Fruit fly (Drosophila melanogaster) whole organism, embryonic: Measurements from ENCODE around the gene CG14657.

Source experiments
- Aef1 ChIP-seq: fragments of 200-800 bp; sonication (Bioruptor generic); IDR thresholded peaks from 3 replicates; pipeline ENCODE4 v1.3.6; 2022; ENCODE audit warnings: missing biosample characterization, missing genetic modification characterization
- Atf6 ChIP-seq: fragments of 200-800 bp; sonication (Bioruptor generic); IDR thresholded peaks from 2 replicates; pipeline ENCODE4 v1.3.6; 2022; ENCODE audit warnings: missing biosample characterization, missing genetic modification characterization
- B-H1 ChIP-seq: fragments of 200-800 bp; sonication (Bioruptor generic); IDR thresholded peaks from 3 replicates; pipeline ENCODE4 v1.3.6; 2022; ENCODE audit warnings: missing biosample characterization, missing genetic modification characterization
- CG10147 ChIP-seq: fragments of 200-800 bp; sonication (Bioruptor generic); optimal IDR thresholded peaks from 2 replicates; lab custom pipeline; 2019; ENCODE audit warnings: missing biosample characterization, mild to moderate bottlenecking, missing genetic modification characterization, moderate library complexity
- CG10209 ChIP-seq: fragments of 200-800 bp; sonication (Bioruptor generic); optimal IDR thresholded peaks from 3 replicates; lab custom pipeline; 2017; ENCODE audit warnings: missing biosample characterization, mild to moderate bottlenecking, missing genetic modification characterization, missing genetic modification reagents
- CG10267 ChIP-seq: fragments of 200-800 bp; sonication (Bioruptor generic); optimal IDR thresholded peaks from 2 replicates; lab custom pipeline; 2018; ENCODE audit warnings: missing biosample characterization, mild to moderate bottlenecking, missing genetic modification characterization, moderate library complexity
- CG10321 ChIP-seq: fragments of 200-800 bp; sonication (Bioruptor generic); IDR thresholded peaks from 2 replicates; pipeline ENCODE4 v1.3.6; 2022; ENCODE audit warnings: missing biosample characterization, missing genetic modification characterization
- CG10565 ChIP-seq: fragments of 200-800 bp; sonication (Bioruptor generic); optimal IDR thresholded peaks from 3 replicates; lab custom pipeline; 2016; ENCODE audit warnings: missing biosample characterization, mild to moderate bottlenecking, missing genetic modification characterization
- CG10979 ChIP-seq: fragments of 200-800 bp; sonication (Bioruptor generic); optimal IDR thresholded peaks from 2 replicates; lab custom pipeline; 2018; ENCODE audit warnings: missing biosample characterization, mild to moderate bottlenecking, missing genetic modification characterization, moderate library complexity
- CG11093 ChIP-seq: fragments of 200-800 bp; sonication (Bioruptor generic); IDR thresholded peaks from 3 replicates; pipeline ENCODE4 v1.3.6; 2022; ENCODE audit warnings: missing biosample characterization, missing genetic modification characterization
- CG11456 ChIP-seq: fragments of 200-800 bp; sonication (Bioruptor generic); IDR thresholded peaks from 3 replicates; pipeline ENCODE4 v1.3.6; 2022; ENCODE audit warnings: missing biosample characterization, missing genetic modification characterization
- CG1647 ChIP-seq: fragments of 200-800 bp; sonication (Bioruptor generic); optimal IDR thresholded peaks from 3 replicates; lab custom pipeline; 2016; ENCODE audit warnings: missing biosample characterization, missing genetic modification characterization
- CG1832 ChIP-seq: fragments of 200-800 bp; sonication (Bioruptor generic); optimal IDR thresholded peaks from 2 replicates; lab custom pipeline; 2017; ENCODE audit warnings: missing biosample characterization, mild to moderate bottlenecking, missing genetic modification characterization, inconsistent platforms
- CG2199 ChIP-seq: fragments of 200-800 bp; sonication (Bioruptor generic); IDR thresholded peaks from 3 replicates; pipeline ENCODE4 v1.3.6; 2022; ENCODE audit warnings: missing biosample characterization, missing genetic modification characterization
- CG4360 ChIP-seq: fragments of 200-800 bp; sonication (Bioruptor generic); IDR thresholded peaks from 2 replicates; pipeline ENCODE4 v1.3.6; 2022; ENCODE audit warnings: missing biosample characterization, missing genetic modification characterization
- CG6765 ChIP-seq: fragments of 200-800 bp; sonication (Bioruptor generic); optimal IDR thresholded peaks from 3 replicates; lab custom pipeline; 2017; ENCODE audit warnings: missing biosample characterization, mild to moderate bottlenecking, missing genetic modification characterization
- CG6791 ChIP-seq: fragments of 200-800 bp; sonication (Bioruptor generic); IDR thresholded peaks from 3 replicates; pipeline ENCODE4 v1.3.6; 2022; ENCODE audit warnings: missing biosample characterization, missing genetic modification characterization; ENCODE audit not compliant: partially characterized antibody
- CG7357 ChIP-seq: fragments of 200-800 bp; sonication (Bioruptor generic); IDR thresholded peaks from 3 replicates; pipeline ENCODE4 v1.3.6; 2022; ENCODE audit warnings: missing biosample characterization, missing genetic modification characterization
- CG7963 ChIP-seq: fragments of 200-800 bp; sonication (Bioruptor generic); IDR thresholded peaks from 3 replicates; pipeline ENCODE4 v1.3.6; 2022; ENCODE audit warnings: missing biosample characterization, missing genetic modification characterization; ENCODE audit not compliant: partially characterized antibody
- CG8924 ChIP-seq: fragments of 200-800 bp; optimal IDR thresholded peaks from 3 replicates; lab custom pipeline; 2019; ENCODE audit warnings: missing biosample characterization, mild to moderate bottlenecking, missing genetic modification characterization, moderate library complexity
- Deaf1 ChIP-seq: fragments of 200-800 bp; optimal IDR thresholded peaks from 3 replicates; lab custom pipeline; 2019; ENCODE audit warnings: missing biosample characterization, mild to moderate bottlenecking, missing genetic modification characterization, moderate library complexity
- Dp ChIP-seq: fragments of 200-800 bp; sonication (Bioruptor generic); optimal IDR thresholded peaks from 2 replicates; lab custom pipeline; 2018; ENCODE audit warnings: missing biosample characterization, mild to moderate bottlenecking, missing genetic modification characterization, moderate library complexity
- E2f1 ChIP-seq: fragments of 200-800 bp; sonication (Bioruptor generic); IDR thresholded peaks from 2 replicates; pipeline ENCODE4 v1.3.6; 2022; ENCODE audit warnings: missing biosample characterization, missing genetic modification characterization
- Eip74EF ChIP-seq, 2 experiments: fragments of 200-800 bp in 1 of 2; fragments of >200 bp in 1 of 2; sonication (Bioruptor generic) in 1 of 2; optimal IDR thresholded peaks; 2 replicates each; lab custom pipeline; 2017 to 2019; ENCODE audit warnings: missing biosample characterization in 2 of 2, missing genetic modification characterization in 2 of 2, mild to moderate bottlenecking in 1 of 2, moderate library complexity in 1 of 2
- Elba2 ChIP-seq: fragments of 200-800 bp; sonication (Bioruptor generic); optimal IDR thresholded peaks from 3 replicates; lab custom pipeline; 2016; ENCODE audit warnings: missing biosample characterization, missing genetic modification characterization
- Fer1 ChIP-seq: fragments of 200-800 bp; sonication (Bioruptor generic); optimal IDR thresholded peaks from 2 replicates; lab custom pipeline; 2017; ENCODE audit warnings: missing biosample characterization, mild to moderate bottlenecking, missing genetic modification characterization
- Jarid2 ChIP-seq: fragments of 200-800 bp; sonication (Bioruptor generic); optimal IDR thresholded peaks from 3 replicates; lab custom pipeline; 2017; ENCODE audit warnings: mild to moderate bottlenecking, missing biosample characterization, missing genetic modification reagents, missing genetic modification characterization
- Nf-YB ChIP-seq: fragments of 200-800 bp; sonication (Bioruptor generic); optimal IDR thresholded peaks from 3 replicates; lab custom pipeline; 2019; ENCODE audit warnings: missing biosample characterization, mild to moderate bottlenecking, missing genetic modification characterization, moderate library complexity
- Nf-YC ChIP-seq: fragments of 200-800 bp; optimal IDR thresholded peaks from 3 replicates; lab custom pipeline; 2019; ENCODE audit warnings: missing biosample characterization, mild to moderate bottlenecking, missing genetic modification characterization, moderate library complexity
- Poxn ChIP-seq: fragments of 200-800 bp; sonication (Bioruptor generic); IDR thresholded peaks from 2 replicates; pipeline ENCODE4 v1.3.6; 2022; ENCODE audit warnings: missing biosample characterization, missing genetic modification characterization
- Ravus ChIP-seq: fragments of 200-800 bp; sonication (Bioruptor generic); IDR thresholded peaks from 2 replicates; pipeline ENCODE4 v1.3.6; 2022; ENCODE audit warnings: missing biosample characterization, missing genetic modification characterization
- Sry-β ChIP-seq: fragments of 200-800 bp; sonication (Bioruptor generic); optimal IDR thresholded peaks from 2 replicates; lab custom pipeline; 2018; ENCODE audit warnings: missing biosample characterization, mild to moderate bottlenecking, missing genetic modification characterization, moderate library complexity
- bbx ChIP-seq: fragments of 200-800 bp; sonication (Bioruptor generic); IDR thresholded peaks from 2 replicates; pipeline ENCODE4 v1.3.6; 2022; ENCODE audit warnings: missing biosample characterization, missing genetic modification characterization; ENCODE audit not compliant: partially characterized antibody
- btn ChIP-seq: fragments of 200-800 bp; sonication (Bioruptor generic); optimal IDR thresholded peaks from 2 replicates; lab custom pipeline; 2016; ENCODE audit warnings: missing biosample characterization, missing genetic modification characterization
- chif ChIP-seq, 2 experiments: fragments of 200-800 bp; sonication (Bioruptor generic); optimal IDR thresholded peaks; 3 replicates each; lab custom pipeline; 2016; ENCODE audit warnings: missing biosample characterization in 2 of 2, missing genetic modification characterization in 2 of 2
- chn ChIP-seq: fragments of 200-800 bp; sonication (Bioruptor generic); optimal IDR thresholded peaks from 2 replicates; lab custom pipeline; 2016; ENCODE audit warnings: missing biosample characterization, missing genetic modification characterization
- crol ChIP-seq: fragments of 200-800 bp; sonication (Bioruptor generic); IDR thresholded peaks from 2 replicates; pipeline ENCODE4 v1.3.6; 2022; ENCODE audit warnings: missing biosample characterization, missing genetic modification characterization
- esg ChIP-seq: fragments of 200-800 bp; sonication (Bioruptor generic); conservative IDR thresholded peaks from 2 replicates; pipeline ENCODE4 v1.3.6; 2022; ENCODE audit warnings: missing biosample characterization, missing genetic modification characterization
- fd102C ChIP-seq: fragments of 200-800 bp; sonication (Bioruptor generic); optimal IDR thresholded peaks from 2 replicates; lab custom pipeline; 2018; ENCODE audit warnings: missing biosample characterization, mild to moderate bottlenecking, missing genetic modification characterization, moderate library complexity
- fd96Cb ChIP-seq: fragments of 200-800 bp; sonication (Bioruptor generic); optimal IDR thresholded peaks from 2 replicates; lab custom pipeline; 2018; ENCODE audit warnings: missing biosample characterization, mild to moderate bottlenecking, missing genetic modification characterization, moderate library complexity
- gfzf ChIP-seq: fragments of 200-800 bp; sonication (Bioruptor generic); optimal IDR thresholded peaks from 2 replicates; lab custom pipeline; 2016; ENCODE audit warnings: missing biosample characterization, mild to moderate bottlenecking, missing genetic modification characterization, moderate library complexity
- grn ChIP-seq: fragments of 200-800 bp; sonication (Bioruptor generic); optimal IDR thresholded peaks from 3 replicates; lab custom pipeline; 2017; ENCODE audit warnings: missing biosample characterization, missing genetic modification characterization
- jigr1 ChIP-seq: fragments of 200-800 bp; sonication (Bioruptor generic); IDR thresholded peaks from 3 replicates; pipeline ENCODE4 v1.3.6; 2022; ENCODE audit warnings: missing biosample characterization, missing genetic modification characterization
- mam ChIP-seq: fragments of 200-800 bp; sonication (Bioruptor generic); optimal IDR thresholded peaks from 3 replicates; lab custom pipeline; 2016; ENCODE audit warnings: missing biosample characterization, missing genetic modification characterization
- mirr ChIP-seq: fragments of 200-800 bp; sonication (Bioruptor generic); optimal IDR thresholded peaks from 3 replicates; lab custom pipeline; 2018; ENCODE audit warnings: missing biosample characterization, mild to moderate bottlenecking, missing genetic modification characterization
- shn ChIP-seq: fragments of 200-800 bp; sonication (Bioruptor generic); optimal IDR thresholded peaks from 3 replicates; lab custom pipeline; 2016; ENCODE audit warnings: missing biosample characterization, missing genetic modification characterization
- stwl ChIP-seq: fragments of 200-800 bp; sonication (Bioruptor generic); optimal IDR thresholded peaks from 3 replicates; lab custom pipeline; 2018; ENCODE audit warnings: missing biosample characterization, mild to moderate bottlenecking, missing genetic modification characterization, moderate library complexity
- trem ChIP-seq: fragments of 200-800 bp; optimal IDR thresholded peaks from 3 replicates; lab custom pipeline; 2019; ENCODE audit warnings: missing biosample characterization, mild to moderate bottlenecking, missing genetic modification characterization, moderate library complexity
- wdn ChIP-seq: fragments of 200-800 bp; sonication (Bioruptor generic); IDR thresholded peaks from 2 replicates; pipeline ENCODE4 v1.3.6; 2022; ENCODE audit warnings: missing biosample characterization, missing genetic modification characterization
- zf30C ChIP-seq: fragments of 200-800 bp; sonication (Bioruptor generic); optimal IDR thresholded peaks from 3 replicates; lab custom pipeline; 2018; ENCODE audit warnings: missing biosample characterization, mild to moderate bottlenecking, missing genetic modification characterization
- zfh1 ChIP-seq: fragments of 200-800 bp; sonication (Bioruptor generic); IDR thresholded peaks from 3 replicates; pipeline ENCODE4 v1.3.6; 2022; ENCODE audit warnings: missing biosample characterization, missing genetic modification characterization

The CG14657 gene

dm6 chr3R:4833636-4834035 lies 12.4 kb upstream of the CG14657 start:
- no peak for TF ChIP-seq gfzf (GFP tag; lab: Kevin White, UChicago)
- peak; percentile 74 for TF ChIP-seq CG10321 (GFP tag; lab: Robert Waterston, UW)
- TF ChIP-seq Jarid2 (GFP tag; lab: Kevin White, UChicago): peak; percentile 33
- TF ChIP-seq zfh1 (GFP tag; lab: Robert Waterston, UW): no peak
- no peak for TF ChIP-seq CG10147 (GFP tag; lab: Kevin White, UChicago)
- no peak for TF ChIP-seq CG11093 (GFP tag; lab: Robert Waterston, UW)
- peak; percentile 82 for TF ChIP-seq CG1832 (GFP tag; lab: Kevin White, UChicago)
- TF ChIP-seq grn (GFP tag; lab: Kevin White, UChicago): no peak
- TF ChIP-seq CG10565 (GFP tag; lab: Kevin White, UChicago): no peak
- peak; percentile 61 for TF ChIP-seq crol (GFP tag; lab: Robert Waterston, UW)
- TF ChIP-seq Nf-YB (GFP tag; lab: Kevin White, UChicago): peak; percentile 81
- TF ChIP-seq CG4360 (GFP tag; lab: Robert Waterston, UW): no peak
- TF ChIP-seq Atf6 (GFP tag; lab: Robert Waterston, UW): no peak
- no peak for TF ChIP-seq CG8924 (tag; lab: Kevin White, UChicago)
- no peak for TF ChIP-seq Ravus (GFP tag; lab: Robert Waterston, UW)
- TF ChIP-seq fd96Cb (tag; lab: Kevin White, UChicago): no peak
- TF ChIP-seq bbx (GFP tag; lab: Robert Waterston, UW): no peak; the same call in 1 of the 2 replicates
- no peak for TF ChIP-seq Sry-β (GFP tag; lab: Kevin White, UChicago)
- no peak for TF ChIP-seq esg (GFP tag; lab: Robert Waterston, UW)
- TF ChIP-seq shn (GFP tag; lab: Kevin White, UChicago): no peak
- TF ChIP-seq Poxn (GFP tag; lab: Robert Waterston, UW): no peak
- no peak for TF ChIP-seq mirr (GFP tag; lab: Kevin White, UChicago)
- TF ChIP-seq Eip74EF (GFP tag; optimal IDR thresholded peaks at IDR 0.05; lab: Kevin White, UChicago): no peak
- TF ChIP-seq trem (tag; lab: Kevin White, UChicago): peak; percentile 99
- TF ChIP-seq CG6791 (GFP tag; lab: Robert Waterston, UW): 0 out of 3 replicates have a peak, but pooled peaks have one; percentile 11
- TF ChIP-seq chif (GFP tag; optimal IDR thresholded peaks at IDR 0.05; lab: Kevin White, UChicago): peak in 1 of 2 experiments; percentile 19
- no peak for TF ChIP-seq CG10209
- TF ChIP-seq CG10267 (tag; lab: Kevin White, UChicago): no peak
- no peak for TF ChIP-seq fd102C (GFP tag; lab: Kevin White, UChicago)
- no peak for TF ChIP-seq CG7357
- TF ChIP-seq mam: no peak
- TF ChIP-seq CG11456 (GFP tag; lab: Robert Waterston, UW): no peak
- TF ChIP-seq CG2199 (GFP tag; lab: Robert Waterston, UW): no peak
- no peak for TF ChIP-seq Dp (GFP tag; lab: Kevin White, UChicago)
- TF ChIP-seq Nf-YC (tag; lab: Kevin White, UChicago): peak; percentile 83
- TF ChIP-seq jigr1: no peak
- TF ChIP-seq Fer1 (GFP tag; lab: Kevin White, UChicago): no peak
- TF ChIP-seq Aef1 (GFP tag; lab: Robert Waterston, UW): no peak
- TF ChIP-seq CG6765 (GFP tag; lab: Kevin White, UChicago): no peak
- TF ChIP-seq wdn (GFP tag; lab: Robert Waterston, UW): no peak
- no peak for TF ChIP-seq CG10979 (tag; lab: Kevin White, UChicago)
- TF ChIP-seq CG1647 (GFP tag; lab: Kevin White, UChicago): no peak
- no peak for TF ChIP-seq E2f1 (GFP tag; lab: Robert Waterston, UW)
- TF ChIP-seq Deaf1 (tag; lab: Kevin White, UChicago): no peak
- peak; percentile 95 for TF ChIP-seq stwl (tag; lab: Kevin White, UChicago)
- TF ChIP-seq chn (GFP tag; lab: Kevin White, UChicago): no peak
- no peak for TF ChIP-seq CG7963 (GFP tag; lab: Robert Waterston, UW)
- no peak for TF ChIP-seq Elba2 (GFP tag; lab: Kevin White, UChicago)
- TF ChIP-seq btn: no peak
- no peak for TF ChIP-seq B-H1
- no peak for TF ChIP-seq zf30C (GFP tag; lab: Kevin White, UChicago)
